Worm (Caenorhabditis elegans): ENCODE measurements around the gene pqn-83.

DNA sequence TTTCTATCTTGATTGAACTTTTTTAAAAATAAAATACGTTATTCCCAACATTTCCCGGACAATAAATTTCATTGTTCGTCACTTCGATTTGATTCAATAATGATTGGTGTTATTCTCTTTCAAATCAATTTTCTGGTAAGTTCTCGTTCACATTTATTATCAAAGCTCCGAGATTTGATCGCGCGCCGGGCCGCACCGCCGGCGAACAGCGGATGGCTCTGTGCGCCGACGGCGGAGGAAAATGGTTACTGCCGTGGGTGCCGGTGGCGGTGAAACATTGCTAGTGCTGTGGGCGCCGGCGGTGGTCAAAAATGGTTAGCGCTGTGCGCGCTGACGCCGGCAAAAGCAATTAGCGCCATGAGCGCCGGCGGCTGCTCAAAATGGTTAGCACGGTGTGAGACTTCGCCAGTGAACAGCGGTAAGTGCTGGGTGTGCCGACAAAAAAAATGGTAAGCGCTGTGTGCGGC, 8.2 kb downstream of the pqn-83 start, which contains the start of gene Y39E4B.13:
- no peak for TF ChIP-seq ceh-43 (GFP tag; optimal IDR thresholded peaks at IDR 0.05)
- TF ChIP-seq unc-62 (GFP tag; optimal IDR thresholded peaks at IDR 0.05), result no peak
- no peak for TF ChIP-seq ces-1 (GFP tag; optimal IDR thresholded peaks at IDR 0.05)
- TF ChIP-seq elt-1 (tag; optimal IDR thresholded peaks at IDR 0.05; ENCODE audit: borderline replicate concordance, insufficient read depth), result no peak
- no peak for TF ChIP-seq nhr-76 (tag; optimal IDR thresholded peaks at IDR 0.05)
- no peak for TF ChIP-seq nhr-12 (tag; optimal IDR thresholded peaks at IDR 0.05)
- TF ChIP-seq mep-1 (tag; optimal IDR thresholded peaks at IDR 0.05), result no peak
